Worm (Caenorhabditis elegans) whole organism, L1 larva: ENCODE results near the gene T02H6.10.

Experiments
- C34B4.2 ChIP-seq: sonication (generic microtip); optimal IDR thresholded peaks from 2 replicates; lab custom pipeline; 2017; ENCODE audit warnings: mild to moderate bottlenecking, missing genetic modification characterization, missing compliant biosample characterization
- Y116A8C.19 ChIP-seq: sonication (generic microtip); optimal IDR thresholded peaks from 2 replicates; lab custom pipeline; 2016; ENCODE audit warnings: missing compliant biosample characterization, missing genetic modification characterization, borderline replicate concordance
- aly-2 ChIP-seq: fragments of 150-350 bp; optimal IDR thresholded peaks from 2 replicates; lab custom pipeline; 2014; ENCODE audit warnings: missing biosample characterization, missing genetic modification characterization
- ama-1 ChIP-seq: fragments of 150-350 bp; optimal IDR thresholded peaks from 2 replicates; lab custom pipeline; 2014
- blmp-1 ChIP-seq: fragments of 150-350 bp; optimal IDR thresholded peaks from 2 replicates; lab custom pipeline; 2014; ENCODE audit warnings: missing biosample characterization, missing genetic modification characterization
- ceh-8 ChIP-seq: fragments of 200-800 bp; sonication (Bioruptor generic); optimal IDR thresholded peaks from 2 replicates; lab custom pipeline; 2018; ENCODE audit warnings: mild to moderate bottlenecking, missing genetic modification characterization, moderate library complexity, missing compliant biosample characterization
- ceh-90 ChIP-seq: sonication (generic microtip); optimal IDR thresholded peaks from 2 replicates; lab custom pipeline; 2016; ENCODE audit warnings: missing genetic modification characterization, missing compliant biosample characterization
- dpl-1 ChIP-seq, 3 experiments: fragments of 150-350 bp in 2 of 3; sonication (generic microtip) in 1 of 3; optimal IDR thresholded peaks; 2 replicates each; lab custom pipeline; 2014 to 2017; ENCODE audit warnings: missing biosample characterization in 3 of 3, missing genetic modification characterization in 3 of 3, missing genetic modification reagents in 3 of 3
- efl-1 ChIP-seq, 4 experiments: fragments of 150-350 bp; optimal IDR thresholded peaks in 3 of 4; peaks in 1 of 4; 1 replicate in 1 of 4; 2 replicates in 3 of 4; lab custom pipeline; 2014; ENCODE audit warnings: missing biosample characterization in 2 of 4, missing genetic modification characterization in 2 of 4, missing genetic modification reagents in 2 of 4
- efl-3 ChIP-seq: fragments of 200-800 bp; sonication (Bioruptor generic); optimal IDR thresholded peaks from 2 replicates; lab custom pipeline; 2018; ENCODE audit warnings: mild to moderate bottlenecking, missing genetic modification characterization, missing compliant biosample characterization
- egl-27 ChIP-seq, 2 experiments: fragments of 150-350 bp in 1 of 2; sonication (generic microtip); optimal IDR thresholded peaks; 3 replicates each; lab custom pipeline; 2017 to 2018; ENCODE audit warnings: missing biosample characterization in 2 of 2, missing genetic modification characterization in 2 of 2, missing genetic modification reagents in 2 of 2
- elt-2 ChIP-seq: sonication (generic microtip); optimal IDR thresholded peaks from 2 replicates; lab custom pipeline; 2016; ENCODE audit warnings: missing genetic modification characterization, mild to moderate bottlenecking, inconsistent platforms, missing compliant biosample characterization, missing genetic modification reagents
- elt-3 ChIP-seq, 6 experiments: fragments of 150-350 bp in 1 of 6; sonication (generic microtip); optimal IDR thresholded peaks; 2 replicates each; lab custom pipeline; 2017 to 2018; ENCODE audit warnings: missing biosample characterization in 6 of 6, missing genetic modification characterization in 6 of 6, inconsistent platforms in 1 of 6
- ets-5 ChIP-seq: fragments of 200-800 bp; sonication (Bioruptor generic); IDR thresholded peaks from 2 replicates; pipeline ENCODE4 v1.3.6; 2022; ENCODE audit warnings: missing genetic modification characterization, missing compliant biosample characterization
- fkh-4 ChIP-seq: sonication (generic microtip); optimal IDR thresholded peaks from 2 replicates; lab custom pipeline; 2016; ENCODE audit warnings: missing compliant biosample characterization, missing genetic modification characterization, borderline replicate concordance
- grh-1 ChIP-seq: fragments of 200-800 bp; sonication (Bioruptor generic); IDR thresholded peaks from 2 replicates; pipeline ENCODE4 v1.3.6; 2022; ENCODE audit warnings: missing genetic modification reagents, missing genetic modification characterization, missing compliant biosample characterization
- hpl-2 ChIP-seq: fragments of 150-350 bp; optimal IDR thresholded peaks from 2 replicates; lab custom pipeline; 2014; ENCODE audit warnings: missing biosample characterization, missing genetic modification reagents, missing genetic modification characterization
- lin-13 ChIP-seq: fragments of 150-350 bp; optimal IDR thresholded peaks from 2 replicates; lab custom pipeline; 2014; ENCODE audit warnings: missing biosample characterization, missing genetic modification reagents, missing genetic modification characterization
- lin-35 ChIP-seq, 2 experiments: fragments of 150-350 bp; optimal IDR thresholded peaks; 2 replicates each; lab custom pipeline; 2014; ENCODE audit warnings: missing biosample characterization in 2 of 2, missing genetic modification characterization in 2 of 2, missing genetic modification reagents in 2 of 2
- lir-3 ChIP-seq: sonication (generic microtip); optimal IDR thresholded peaks from 2 replicates; lab custom pipeline; 2016; ENCODE audit warnings: mild to moderate bottlenecking, missing genetic modification characterization, moderate library complexity, missing compliant biosample characterization; ENCODE audit not compliant: poor library complexity
- lsy-2 ChIP-seq, 2 experiments: fragments of 150-350 bp; optimal IDR thresholded peaks; 2 replicates each; lab custom pipeline; 2014; ENCODE audit warnings: missing biosample characterization in 2 of 2, missing genetic modification characterization in 2 of 2
- mdl-1 ChIP-seq, 2 experiments: fragments of 150-350 bp; optimal IDR thresholded peaks; 2 replicates each; lab custom pipeline; 2014 to 2017; ENCODE audit warnings: missing biosample characterization in 2 of 2, missing genetic modification characterization in 2 of 2, inconsistent platforms in 1 of 2
- nhr-237 ChIP-seq: fragments of 150-350 bp; optimal IDR thresholded peaks from 2 replicates; lab custom pipeline; 2014; ENCODE audit warnings: missing biosample characterization, missing genetic modification characterization
- nhr-28 ChIP-seq: fragments of 150-350 bp; optimal IDR thresholded peaks from 2 replicates; lab custom pipeline; 2014; ENCODE audit warnings: missing biosample characterization, missing genetic modification characterization
- nhr-84 ChIP-seq: sonication (generic microtip); optimal IDR thresholded peaks from 2 replicates; lab custom pipeline; 2017; ENCODE audit warnings: missing biosample characterization, missing genetic modification characterization
- pax-3 ChIP-seq: fragments of 200-800 bp; sonication (Bioruptor generic); optimal IDR thresholded peaks from 2 replicates; lab custom pipeline; 2018; ENCODE audit warnings: mild to moderate bottlenecking, missing genetic modification characterization, moderate library complexity, missing compliant biosample characterization
- rnt-1 ChIP-seq: sonication (generic microtip); optimal IDR thresholded peaks from 2 replicates; lab custom pipeline; 2016; ENCODE audit warnings: mild to moderate bottlenecking, missing genetic modification characterization, moderate library complexity, missing compliant biosample characterization
- snpc-4 ChIP-seq: fragments of 150-350 bp; optimal IDR thresholded peaks from 2 replicates; lab custom pipeline; 2014; ENCODE audit warnings: missing biosample characterization, missing genetic modification characterization
- snu-23 ChIP-seq: sonication (generic microtip); optimal IDR thresholded peaks from 2 replicates; lab custom pipeline; 2016; ENCODE audit warnings: missing genetic modification characterization, missing compliant biosample characterization
- sptf-1 ChIP-seq: fragments of 150-350 bp; optimal IDR thresholded peaks from 2 replicates; lab custom pipeline; 2014; ENCODE audit warnings: missing biosample characterization, missing genetic modification characterization
- sup-37 ChIP-seq: fragments of 200-800 bp; sonication (Bioruptor generic); optimal IDR thresholded peaks from 2 replicates; lab custom pipeline; 2018; ENCODE audit warnings: mild to moderate bottlenecking, missing genetic modification characterization, missing compliant biosample characterization
- unc-130 ChIP-seq: fragments of 150-350 bp; optimal IDR thresholded peaks from 2 replicates; lab custom pipeline; 2017; ENCODE audit warnings: missing biosample characterization, missing genetic modification characterization, inconsistent platforms
- unc-62 ChIP-seq: fragments of 150-350 bp; optimal IDR thresholded peaks from 2 replicates; lab custom pipeline; 2014; ENCODE audit warnings: missing biosample characterization, missing genetic modification reagents, missing genetic modification characterization
- unc-86 ChIP-seq: sonication (generic microtip); optimal IDR thresholded peaks from 2 replicates; lab custom pipeline; 2016; ENCODE audit warnings: missing genetic modification characterization, missing compliant biosample characterization
- unc-98 ChIP-seq: fragments of 200-800 bp; sonication (Bioruptor generic); IDR thresholded peaks from 2 replicates; pipeline ENCODE4 v1.3.6; 2022; ENCODE audit warnings: missing genetic modification characterization, missing compliant biosample characterization
- xbp-1 ChIP-seq: sonication (generic microtip); optimal IDR thresholded peaks from 2 replicates; lab custom pipeline; 2016; ENCODE audit warnings: missing genetic modification characterization, missing compliant biosample characterization
- zip-4 ChIP-seq: fragments of 200-800 bp; sonication (Bioruptor generic); optimal IDR thresholded peaks from 2 replicates; lab custom pipeline; 2018; ENCODE audit warnings: mild to moderate bottlenecking, missing genetic modification characterization, moderate library complexity, missing compliant biosample characterization

Gene T02H6.10

DNA sequence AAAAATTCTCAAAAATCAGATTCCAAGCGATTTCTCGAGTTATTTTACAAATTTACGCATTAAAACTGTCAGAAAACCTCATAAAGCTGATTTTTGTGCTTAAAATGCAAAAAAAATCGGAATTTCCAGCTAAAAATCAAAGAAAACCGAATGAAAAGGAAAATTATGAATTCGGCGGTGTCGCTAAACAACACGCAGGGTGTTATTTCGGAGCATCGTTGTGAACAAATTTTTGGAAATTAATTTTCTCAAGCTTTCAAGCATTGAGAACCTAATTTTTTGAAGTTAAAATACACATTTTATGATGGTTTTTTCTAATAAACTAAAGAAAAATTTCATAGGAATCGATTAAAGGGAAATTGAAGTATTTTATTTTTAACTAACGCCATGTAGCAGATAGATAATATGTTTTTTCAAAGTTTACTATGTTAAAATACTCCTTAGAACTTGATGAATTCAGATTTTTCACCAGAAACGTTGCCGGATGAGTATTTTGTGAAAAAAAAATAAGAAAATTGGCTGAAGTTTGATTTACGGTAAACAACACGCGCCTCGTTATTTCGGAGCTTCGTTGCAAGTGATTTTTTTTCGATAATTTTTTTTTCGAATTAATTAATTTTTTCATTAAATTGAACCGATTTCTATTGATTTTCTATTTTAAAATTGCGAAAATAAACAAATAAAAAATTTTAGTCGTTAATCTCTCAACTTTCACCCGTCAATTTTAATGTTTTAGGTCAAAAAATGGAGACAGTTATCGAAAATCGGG lies 21.0 kb upstream of the T02H6.10 start, which contains the start of gene thoc-1:
Gene thoc-1, plus strand, starts transcription at position 737 of the 769 bp plus-strand sequence.
- TF ChIP-seq pax-3 (tag; lab: Kevin White, UChicago) (no peak), blmp-1 (tag; lab: Kevin White, UChicago) (peak; percentile 23), unc-130 (no peak), lin-35 (GFP tag; optimal IDR thresholded peaks at IDR 0.05; lab: Kevin White, UChicago) (peak in 1 of 2 experiments; percentile 11), efl-1 (optimal IDR thresholded peaks at IDR 0.05; lab: Kevin White, UChicago) (peak in 1 of 2 experiments; percentile 33), efl-1 (GFP tag; optimal IDR thresholded peaks at IDR 0.05 in 1 of 2; lab: Kevin White, UChicago) (peak in 1 of 2 experiments; percentile 72), mdl-1 (tag; optimal IDR thresholded peaks at IDR 0.05; lab: Kevin White, UChicago) (no peak), snpc-4 (tag; lab: Kevin White, UChicago) (no peak), rnt-1 (tag; lab: Kevin White, UChicago) (no peak), nhr-28 (tag; lab: Kevin White, UChicago) (no peak), sptf-1 (tag; lab: Kevin White, UChicago) (no peak), C34B4.2 (no peak), fkh-4 (no peak), sup-37 (GFP tag; lab: Kevin White, UChicago) (no peak), lsy-2 (tag; optimal IDR thresholded peaks at IDR 0.05; lab: Kevin White, UChicago) (peak in 1 of 2 experiments; percentile 30), snu-23 (peak; percentile 7), lir-3 (tag; lab: Kevin White, UChicago) (no peak), elt-2 (tag; lab: Kevin White, UChicago) (no peak), grh-1 (GFP tag; lab: Robert Waterston, UW) (no peak), dpl-1 (GFP tag; optimal IDR thresholded peaks at IDR 0.05; lab: Kevin White, UChicago) (peak in 1 of 3 experiments; percentile 6), ceh-90 (tag; lab: Kevin White, UChicago) (no peak), hpl-2 (no peak), elt-3 (tag; optimal IDR thresholded peaks at IDR 0.05; lab: Kevin White, UChicago) (no peak), xbp-1 (tag; lab: Kevin White, UChicago) (peak; percentile 10), aly-2 (tag; lab: Kevin White, UChicago) (no peak), ceh-8 (GFP tag; lab: Kevin White, UChicago) (no peak), unc-62 (GFP tag; lab: Kevin White, UChicago) (no peak)
- TF ChIP-seq, all 84 proteins: peak for 7

DNA sequence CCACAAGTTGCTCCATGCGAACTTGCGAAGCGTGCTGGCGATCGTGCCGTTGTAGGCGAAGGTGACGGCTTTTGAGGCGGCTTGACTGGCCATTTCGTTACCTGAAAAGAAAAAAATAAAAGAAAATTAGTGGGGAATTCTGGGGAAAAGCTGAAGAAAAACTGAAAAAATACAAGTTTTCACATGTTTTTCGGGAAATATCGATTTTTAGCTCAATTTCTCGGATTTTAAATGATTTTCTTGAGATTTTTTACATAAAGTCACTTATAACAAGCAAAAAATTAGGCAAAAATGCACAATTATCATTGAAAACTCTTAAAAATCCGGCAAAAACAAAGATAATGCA lies 20.5 kb upstream of the T02H6.10 start, which contains the start of gene T02H6.11:
Gene T02H6.11, minus strand, starts transcription at position 101 of the 346 bp plus-strand sequence.
- TF ChIP-seq egl-27 (tag; optimal IDR thresholded peaks at IDR 0.05; lab: Kevin White, UChicago): no peak
- no peak for TF ChIP-seq Y116A8C.19
- TF ChIP-seq zip-4 (GFP tag; lab: Kevin White, UChicago): no peak
- TF ChIP-seq efl-3 (GFP tag; lab: Kevin White, UChicago): no peak
- no peak for TF ChIP-seq unc-86 (tag; lab: Kevin White, UChicago)
- TF ChIP-seq nhr-84 (tag; lab: Kevin White, UChicago): no peak
- TF ChIP-seq ama-1: no peak
- TF ChIP-seq lin-35 (GFP tag; optimal IDR thresholded peaks at IDR 0.05; lab: Kevin White, UChicago): no peak
- TF ChIP-seq aly-2 (tag; lab: Kevin White, UChicago): no peak
- TF ChIP-seq nhr-237 (tag; lab: Kevin White, UChicago): no peak
- TF ChIP-seq lin-13 (GFP tag; lab: Kevin White, UChicago): no peak

DNA sequence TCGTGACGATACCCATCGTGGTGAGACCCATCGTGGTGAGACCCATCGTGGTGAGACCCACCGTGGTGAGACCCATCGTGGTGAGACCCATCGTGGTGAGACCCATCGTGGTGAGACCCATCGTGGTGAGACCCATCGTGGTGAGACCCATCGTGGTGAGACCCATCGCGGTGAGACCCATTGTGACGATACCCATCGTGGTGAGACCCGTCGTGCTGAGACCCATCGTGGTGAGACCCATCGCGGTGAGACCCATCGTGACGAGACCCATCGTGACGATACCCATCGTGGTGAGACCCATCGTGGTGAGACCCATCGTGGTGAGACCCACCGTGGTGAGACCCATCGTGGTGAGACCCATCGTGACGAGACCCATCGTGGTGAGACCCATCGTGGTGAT lies 14.6 kb upstream of the T02H6.10 start:
- TF ChIP-seq grh-1 (GFP tag; lab: Robert Waterston, UW) (peak; percentile 39; the same call in 1 of the 2 replicates), unc-98 (GFP tag; lab: Robert Waterston, UW) (peak; percentile 13; the same call in 1 of the 2 replicates), ets-5 (GFP tag; lab: Robert Waterston, UW) (peak; percentile 61; the same call in 1 of the 2 replicates)
